Fruit fly (Drosophila melanogaster) whole organism, embryonic: ENCODE data around the gene dia.
A peak's percentile ranks its signal among the peaks of the same experiment; 100 is the strongest.

Source experiments
- Ada2b ChIP-seq: fragments of 200-800 bp; sonication (Bioruptor generic); IDR thresholded peaks from 2 replicates; pipeline ENCODE4 v1.3.6; 2022; ENCODE audit warnings: missing biosample characterization, missing genetic modification characterization
- C15 ChIP-seq: fragments of 200-800 bp; sonication (Bioruptor generic); IDR thresholded peaks from 3 replicates; pipeline ENCODE4 v1.3.6; 2022; ENCODE audit warnings: missing biosample characterization, missing genetic modification characterization
- CG10147 ChIP-seq: fragments of 200-800 bp; sonication (Bioruptor generic); optimal IDR thresholded peaks from 2 replicates; lab custom pipeline; 2019; ENCODE audit warnings: missing biosample characterization, mild to moderate bottlenecking, missing genetic modification characterization, moderate library complexity
- CG10565 ChIP-seq: fragments of 200-800 bp; sonication (Bioruptor generic); optimal IDR thresholded peaks from 3 replicates; lab custom pipeline; 2016; ENCODE audit warnings: missing biosample characterization, mild to moderate bottlenecking, missing genetic modification characterization
- CG11456 ChIP-seq: fragments of 200-800 bp; sonication (Bioruptor generic); IDR thresholded peaks from 3 replicates; pipeline ENCODE4 v1.3.6; 2022; ENCODE audit warnings: missing biosample characterization, missing genetic modification characterization
- CG13424 ChIP-seq: fragments of 200-800 bp; sonication (Bioruptor generic); optimal IDR thresholded peaks from 2 replicates; lab custom pipeline; 2019; ENCODE audit warnings: missing biosample characterization, mild to moderate bottlenecking, missing genetic modification characterization, moderate library complexity
- CG14667 ChIP-seq: fragments of 200-800 bp; sonication (Bioruptor generic); IDR thresholded peaks from 2 replicates; pipeline ENCODE4 v1.3.6; 2022; ENCODE audit warnings: missing biosample characterization, missing genetic modification characterization
- CG14965 ChIP-seq: fragments of 200-800 bp; sonication (Bioruptor generic); optimal IDR thresholded peaks from 2 replicates; lab custom pipeline; 2016; ENCODE audit warnings: missing biosample characterization, missing genetic modification characterization, borderline replicate concordance
- CG15601 ChIP-seq: fragments of 200-800 bp; sonication (Bioruptor generic); optimal IDR thresholded peaks from 3 replicates; lab custom pipeline; 2019; ENCODE audit warnings: missing biosample characterization, mild to moderate bottlenecking, missing genetic modification characterization, moderate library complexity
- CG17829 ChIP-seq: fragments of 200-800 bp; optimal IDR thresholded peaks from 2 replicates; lab custom pipeline; 2019; ENCODE audit warnings: missing biosample characterization, mild to moderate bottlenecking, missing genetic modification characterization, moderate library complexity
- CG1792 ChIP-seq: fragments of 200-800 bp; sonication (Bioruptor generic); optimal IDR thresholded peaks from 2 replicates; lab custom pipeline; 2016; ENCODE audit warnings: missing biosample characterization, missing genetic modification characterization
- CG2116 ChIP-seq: fragments of 200-800 bp; sonication (Bioruptor generic); optimal IDR thresholded peaks from 3 replicates; lab custom pipeline; 2018; ENCODE audit warnings: missing biosample characterization, mild to moderate bottlenecking, missing genetic modification characterization
- CG3726 ChIP-seq: fragments of 200-800 bp; sonication (Bioruptor generic); IDR thresholded peaks from 3 replicates; pipeline ENCODE4, ENCODE4 v1.3.6; 2022; ENCODE audit warnings: missing biosample characterization, missing genetic modification characterization
- CG4707 ChIP-seq: fragments of 200-800 bp; sonication (Bioruptor generic); optimal IDR thresholded peaks from 2 replicates; lab custom pipeline; 2018; ENCODE audit warnings: missing biosample characterization, mild to moderate bottlenecking, missing genetic modification characterization, moderate library complexity
- CG6272 ChIP-seq: fragments of 200-800 bp; sonication (Bioruptor generic); IDR thresholded peaks from 2 replicates; pipeline ENCODE4 v1.3.6; 2022; ENCODE audit warnings: missing biosample characterization, missing genetic modification characterization
- CG7786 ChIP-seq: fragments of 200-800 bp; sonication (Bioruptor generic); optimal IDR thresholded peaks from 2 replicates; lab custom pipeline; 2016; ENCODE audit warnings: missing biosample characterization, missing genetic modification characterization
- CG8290 ChIP-seq, 3 experiments: fragments of 200-800 bp; sonication (Bioruptor generic); optimal IDR thresholded peaks; 2 replicates each; lab custom pipeline; 2016 to 2019; ENCODE audit warnings: missing biosample characterization in 3 of 3, missing genetic modification characterization in 3 of 3, mild to moderate bottlenecking in 2 of 3, moderate library complexity in 1 of 3
- CG9797 ChIP-seq: fragments of 200-800 bp; sonication (Bioruptor generic); optimal IDR thresholded peaks from 3 replicates; lab custom pipeline; 2018; ENCODE audit warnings: missing biosample characterization, mild to moderate bottlenecking, missing genetic modification characterization
- CTCF ChIP-seq: fragments of 200-800 bp; sonication (Bioruptor generic); optimal IDR thresholded peaks from 2 replicates; lab custom pipeline; 2017; ENCODE audit warnings: missing biosample characterization, mild to moderate bottlenecking, missing genetic modification characterization, moderate library complexity
- E2f1 ChIP-seq: fragments of 200-800 bp; sonication (Bioruptor generic); IDR thresholded peaks from 2 replicates; pipeline ENCODE4 v1.3.6; 2022; ENCODE audit warnings: missing biosample characterization, missing genetic modification characterization
- Hey ChIP-seq: fragments of 200-800 bp; sonication (Bioruptor generic); optimal IDR thresholded peaks from 3 replicates; lab custom pipeline; 2018; ENCODE audit warnings: missing biosample characterization, mild to moderate bottlenecking, missing genetic modification characterization
- Hr3 ChIP-seq: fragments of 200-800 bp; sonication (Bioruptor generic); optimal IDR thresholded peaks from 3 replicates; lab custom pipeline; 2016; ENCODE audit warnings: missing biosample characterization, missing genetic modification characterization
- Jarid2 ChIP-seq: fragments of 200-800 bp; sonication (Bioruptor generic); optimal IDR thresholded peaks from 3 replicates; lab custom pipeline; 2017; ENCODE audit warnings: mild to moderate bottlenecking, missing biosample characterization, missing genetic modification reagents, missing genetic modification characterization
- Lim3 ChIP-seq: fragments of 200-800 bp; sonication (Bioruptor generic); IDR thresholded peaks from 2 replicates; pipeline ENCODE4 v1.3.6; 2022; ENCODE audit warnings: missing biosample characterization, missing genetic modification characterization
- Rx ChIP-seq: fragments of 200-800 bp; sonication (Bioruptor generic); IDR thresholded peaks from 2 replicates; pipeline ENCODE4 v1.3.6; 2022; ENCODE audit warnings: missing biosample characterization, missing genetic modification characterization
- Sin3A ChIP-seq: fragments of >200 bp; optimal IDR thresholded peaks from 2 replicates; lab custom pipeline; 2018
- YL-1 ChIP-seq: fragments of 200-800 bp; sonication (Bioruptor generic); optimal IDR thresholded peaks from 3 replicates; lab custom pipeline; 2017; ENCODE audit warnings: missing biosample characterization, mild to moderate bottlenecking, missing genetic modification characterization
- abd-A ChIP-seq: fragments of 200-800 bp; sonication (Bioruptor generic); optimal IDR thresholded peaks from 3 replicates; lab custom pipeline; 2019; ENCODE audit warnings: missing biosample characterization, mild to moderate bottlenecking, missing genetic modification characterization, moderate library complexity
- ara ChIP-seq: fragments of 200-800 bp; sonication (Bioruptor generic); IDR thresholded peaks from 2 replicates; pipeline ENCODE4 v1.3.6; 2022; ENCODE audit warnings: missing biosample characterization, missing genetic modification characterization
- az2 ChIP-seq: fragments of 200-800 bp; sonication (Bioruptor generic); optimal IDR thresholded peaks from 3 replicates; lab custom pipeline; 2016; ENCODE audit warnings: missing biosample characterization, missing genetic modification characterization
- chn ChIP-seq: fragments of 200-800 bp; sonication (Bioruptor generic); optimal IDR thresholded peaks from 2 replicates; lab custom pipeline; 2016; ENCODE audit warnings: missing biosample characterization, missing genetic modification characterization
- ci ChIP-seq: fragments of 200-800 bp; sonication (Bioruptor generic); IDR thresholded peaks from 3 replicates; pipeline ENCODE4 v1.3.6; 2022; ENCODE audit warnings: missing biosample characterization, missing genetic modification characterization
- dimm ChIP-seq: fragments of 200-800 bp; sonication (Bioruptor generic); IDR thresholded peaks from 2 replicates; pipeline ENCODE4 v1.3.6; 2022; ENCODE audit warnings: missing biosample characterization, missing genetic modification characterization
- disco-r ChIP-seq: fragments of 200-800 bp; sonication (Bioruptor generic); optimal IDR thresholded peaks from 2 replicates; lab custom pipeline; 2016; ENCODE audit warnings: missing biosample characterization, missing genetic modification characterization
- ems ChIP-seq: fragments of 200-800 bp; sonication (Bioruptor generic); optimal IDR thresholded peaks from 3 replicates; lab custom pipeline; 2016; ENCODE audit warnings: missing biosample characterization, missing genetic modification characterization
- fd102C ChIP-seq: fragments of 200-800 bp; sonication (Bioruptor generic); optimal IDR thresholded peaks from 2 replicates; lab custom pipeline; 2018; ENCODE audit warnings: missing biosample characterization, mild to moderate bottlenecking, missing genetic modification characterization, moderate library complexity
- fru ChIP-seq: fragments of >200 bp; optimal IDR thresholded peaks from 2 replicates; lab custom pipeline; 2017
- hb ChIP-seq: fragments of 200-800 bp; sonication (Bioruptor generic); IDR thresholded peaks from 3 replicates; pipeline ENCODE4 v1.3.6; 2022; ENCODE audit warnings: missing biosample characterization, missing genetic modification characterization; ENCODE audit not compliant: partially characterized antibody
- jigr1 ChIP-seq: fragments of 200-800 bp; sonication (Bioruptor generic); IDR thresholded peaks from 3 replicates; pipeline ENCODE4 v1.3.6; 2022; ENCODE audit warnings: missing biosample characterization, missing genetic modification characterization
- kah ChIP-seq: fragments of 200-800 bp; sonication (Bioruptor generic); optimal IDR thresholded peaks from 2 replicates; lab custom pipeline; 2018; ENCODE audit warnings: missing biosample characterization, mild to moderate bottlenecking, missing genetic modification characterization
- kay ChIP-seq: fragments of 200-800 bp; sonication (Bioruptor generic); optimal IDR thresholded peaks from 2 replicates; lab custom pipeline; 2016; ENCODE audit warnings: missing biosample characterization, missing genetic modification characterization
- mirr ChIP-seq: fragments of 200-800 bp; sonication (Bioruptor generic); optimal IDR thresholded peaks from 3 replicates; lab custom pipeline; 2018; ENCODE audit warnings: missing biosample characterization, mild to moderate bottlenecking, missing genetic modification characterization
- mld ChIP-seq: fragments of 200-800 bp; sonication (Bioruptor generic); IDR thresholded peaks from 3 replicates; pipeline ENCODE4 v1.3.6; 2022; ENCODE audit warnings: missing biosample characterization, missing genetic modification characterization; ENCODE audit not compliant: partially characterized antibody
- nerfin-1 ChIP-seq: fragments of 200-800 bp; sonication (Bioruptor generic); optimal IDR thresholded peaks from 3 replicates; lab custom pipeline; 2019; ENCODE audit warnings: missing biosample characterization, mild to moderate bottlenecking, missing genetic modification characterization, moderate library complexity
- otp ChIP-seq: fragments of 200-800 bp; sonication (Bioruptor generic); IDR thresholded peaks from 3 replicates; pipeline ENCODE4, ENCODE4 v1.3.6; 2022; ENCODE audit warnings: missing biosample characterization, missing genetic modification characterization
- schlank ChIP-seq: fragments of 200-800 bp; sonication (Bioruptor generic); optimal IDR thresholded peaks from 2 replicates; lab custom pipeline; 2018; ENCODE audit warnings: missing biosample characterization, mild to moderate bottlenecking, missing genetic modification characterization
- sens-2 ChIP-seq: fragments of 200-800 bp; sonication (Bioruptor generic); IDR thresholded peaks from 2 replicates; pipeline ENCODE4 v1.3.6; 2022; ENCODE audit warnings: missing biosample characterization, missing genetic modification characterization
- sima ChIP-seq: fragments of 200-800 bp; sonication (Bioruptor generic); optimal IDR thresholded peaks from 2 replicates; lab custom pipeline; 2016; ENCODE audit warnings: missing biosample characterization, missing genetic modification characterization
- sob ChIP-seq: fragments of 200-800 bp; sonication (Bioruptor generic); IDR thresholded peaks from 2 replicates; pipeline ENCODE4 v1.3.6; 2022; ENCODE audit warnings: missing biosample characterization, missing genetic modification characterization
- sr ChIP-seq: fragments of 200-800 bp; sonication (Bioruptor generic); IDR thresholded peaks from 3 replicates; pipeline ENCODE4 v1.3.6; 2022; ENCODE audit warnings: missing biosample characterization, missing genetic modification characterization
- wdn ChIP-seq: fragments of 200-800 bp; sonication (Bioruptor generic); IDR thresholded peaks from 2 replicates; pipeline ENCODE4 v1.3.6; 2022; ENCODE audit warnings: missing biosample characterization, missing genetic modification characterization
- wor ChIP-seq: fragments of 200-800 bp; sonication (Bioruptor generic); IDR thresholded peaks from 2 replicates; pipeline ENCODE4 v1.3.6; 2022; ENCODE audit warnings: missing biosample characterization, missing genetic modification characterization
- zf30C ChIP-seq: fragments of 200-800 bp; sonication (Bioruptor generic); optimal IDR thresholded peaks from 3 replicates; lab custom pipeline; 2018; ENCODE audit warnings: missing biosample characterization, mild to moderate bottlenecking, missing genetic modification characterization

dia gene

dm6 chr2L:20761951-20762538 is 4.1 kb downstream of the dia start (continued):
- TF ChIP-seq CTCF (GFP tag; lab: Kevin White, UChicago) (no peak), Jarid2 (no peak), nerfin-1 (tag; lab: Kevin White, UChicago) (no peak), wdn (no peak), sr (no peak), kah (no peak), fd102C (no peak), Lim3 (GFP tag; lab: Robert Waterston, UW) (no peak), wor (GFP tag; lab: Robert Waterston, UW) (no peak), sob (0 out of 2 replicates have a peak, but pooled peaks have one; percentile 43), abd-A (no peak), ci (GFP tag; lab: Robert Waterston, UW) (no peak), CG13424 (tag; lab: Kevin White, UChicago) (peak; percentile 45), E2f1 (GFP tag; lab: Robert Waterston, UW) (no peak), CG3726 (GFP tag; lab: Robert Waterston, UW) (no peak), Sin3A (lab: Kevin White, UChicago) (no peak), dimm (GFP tag; lab: Robert Waterston, UW) (no peak), C15 (GFP tag; lab: Robert Waterston, UW) (no peak), chn (GFP tag; lab: Kevin White, UChicago) (no peak), hb (GFP tag; lab: Robert Waterston, UW) (no peak), CG14965 (GFP tag; lab: Kevin White, UChicago) (no peak), ems (GFP tag; lab: Kevin White, UChicago) (no peak), CG4707 (no peak), CG7786 (GFP tag; lab: Kevin White, UChicago) (no peak), CG9797 (no peak), sima (no peak), mirr (GFP tag; lab: Kevin White, UChicago) (no peak), ara (GFP tag; lab: Robert Waterston, UW) (no peak), disco-r (GFP tag; lab: Kevin White, UChicago) (no peak), YL-1 (GFP tag; lab: Kevin White, UChicago) (no peak), Hr3 (GFP tag; lab: Kevin White, UChicago) (peak; percentile 25), CG6272 (GFP tag; lab: Robert Waterston, UW) (no peak), CG11456 (GFP tag; lab: Robert Waterston, UW) (no peak), Rx (GFP tag; lab: Robert Waterston, UW) (no peak), az2 (GFP tag; lab: Kevin White, UChicago) (peak; percentile 41), CG17829 (tag; lab: Kevin White, UChicago) (peak; percentile 40), jigr1 (GFP tag; lab: Robert Waterston, UW) (no peak), fru (no peak), sens-2 (GFP tag; lab: Robert Waterston, UW) (no peak), kay (GFP tag; lab: Kevin White, UChicago) (no peak), Hey (tag; lab: Kevin White, UChicago) (no peak), CG1792 (GFP tag; lab: Kevin White, UChicago) (no peak), CG15601 (tag; lab: Kevin White, UChicago) (no peak), CG2116 (GFP tag; lab: Kevin White, UChicago) (no peak), otp (GFP tag; lab: Robert Waterston, UW) (no peak), zf30C (GFP tag; lab: Kevin White, UChicago) (no peak), CG8290 (GFP tag; optimal IDR thresholded peaks at IDR 0.05; lab: Kevin White, UChicago) (no peak), CG8290 (tag; optimal IDR thresholded peaks at IDR 0.05; lab: Kevin White, UChicago) (no peak), CG10565 (GFP tag; lab: Kevin White, UChicago) (no peak), CG14667 (no peak), schlank (no peak), Ada2b (peak; percentile 48; the same call in 1 of the 2 replicates), CG10147 (GFP tag; lab: Kevin White, UChicago) (peak; percentile 22), mld (no peak)
